Worm (Caenorhabditis elegans) whole organism, mixed stage, embryonic: ENCODE results near the gene Y38H6C.15.
"Not testable (repeated sequence)": the region's sequence is repeated elsewhere in the genome, so short reads cannot be mapped to it uniquely, and the experiment has no call there.

Experiments used
- M03D4.4 ChIP-seq: sonication (generic microtip); optimal IDR thresholded peaks from 2 replicates; lab custom pipeline; 2017; ENCODE audit warnings: mild to moderate bottlenecking, missing genetic modification characterization, missing compliant biosample characterization
- bed-3 ChIP-seq: fragments of 200-800 bp; sonication (Bioruptor generic); optimal IDR thresholded peaks from 3 replicates; lab custom pipeline; 2018; ENCODE audit warnings: mild to moderate bottlenecking, missing genetic modification characterization, moderate library complexity, missing compliant biosample characterization
- blmp-1 ChIP-seq: fragments of 150-350 bp; optimal IDR thresholded peaks from 2 replicates; lab custom pipeline; 2014; ENCODE audit warnings: missing biosample characterization, missing genetic modification characterization
- ceh-43 ChIP-seq: fragments of 200-800 bp; sonication (Bioruptor generic); optimal IDR thresholded peaks from 2 replicates; lab custom pipeline; 2018; ENCODE audit warnings: mild to moderate bottlenecking, missing genetic modification characterization, moderate library complexity, missing compliant biosample characterization
- ceh-83 ChIP-seq: fragments of 200-800 bp; sonication (Bioruptor generic); optimal IDR thresholded peaks from 2 replicates; lab custom pipeline; 2018; ENCODE audit warnings: mild to moderate bottlenecking, missing genetic modification characterization, missing compliant biosample characterization
- ces-1 ChIP-seq: fragments of 150-350 bp; optimal IDR thresholded peaks from 2 replicates; lab custom pipeline; 2014; ENCODE audit warnings: missing biosample characterization, missing genetic modification reagents, missing genetic modification characterization
- drap-1 ChIP-seq: fragments of 200-800 bp; sonication (Bioruptor generic); optimal IDR thresholded peaks from 3 replicates; lab custom pipeline; 2018; ENCODE audit warnings: mild to moderate bottlenecking, missing genetic modification characterization, missing compliant biosample characterization
- elt-1 ChIP-seq: sonication (generic microtip); optimal IDR thresholded peaks from 2 replicates; lab custom pipeline; 2017; ENCODE audit warnings: missing genetic modification characterization, mild to moderate bottlenecking, missing compliant biosample characterization, antibody characterized with exemption, moderate library complexity, borderline replicate concordance; ENCODE audit not compliant: insufficient read depth
- elt-3 ChIP-seq: fragments of 150-350 bp; optimal IDR thresholded peaks from 2 replicates; lab custom pipeline; 2014; ENCODE audit warnings: missing biosample characterization, missing genetic modification characterization
- flh-1 ChIP-seq: fragments of 200-800 bp; sonication (Bioruptor generic); optimal IDR thresholded peaks from 2 replicates; lab custom pipeline; 2018; ENCODE audit warnings: mild to moderate bottlenecking, missing genetic modification characterization, moderate library complexity, missing compliant biosample characterization
- ham-2 ChIP-seq: fragments of 200-800 bp; sonication (Bioruptor generic); optimal IDR thresholded peaks from 2 replicates; lab custom pipeline; 2018; ENCODE audit warnings: mild to moderate bottlenecking, missing genetic modification characterization, missing compliant biosample characterization
- hlh-1 ChIP-seq: fragments of 150-350 bp; optimal IDR thresholded peaks from 2 replicates; lab custom pipeline; 2014; ENCODE audit warnings: missing biosample characterization, missing genetic modification reagents, missing genetic modification characterization
- lin-13 ChIP-seq: fragments of 150-350 bp; optimal IDR thresholded peaks from 2 replicates; lab custom pipeline; 2014; ENCODE audit warnings: missing biosample characterization, missing genetic modification characterization
- lin-32 ChIP-seq: fragments of 200-800 bp; sonication (Bioruptor generic); optimal IDR thresholded peaks from 2 replicates; lab custom pipeline; 2018; ENCODE audit warnings: mild to moderate bottlenecking, missing genetic modification characterization, missing compliant biosample characterization
- lsy-2 ChIP-seq: fragments of 150-350 bp; optimal IDR thresholded peaks from 2 replicates; lab custom pipeline; 2014; ENCODE audit warnings: missing biosample characterization, missing genetic modification characterization
- mab-5 ChIP-seq: fragments of 150-350 bp; optimal IDR thresholded peaks from 2 replicates; lab custom pipeline; 2014; ENCODE audit warnings: missing biosample characterization, missing genetic modification characterization
- mep-1 ChIP-seq: fragments of 150-350 bp; optimal IDR thresholded peaks from 2 replicates; lab custom pipeline; 2017; ENCODE audit warnings: missing biosample characterization, missing genetic modification reagents, missing genetic modification characterization, inconsistent platforms
- mls-2 ChIP-seq: sonication (generic microtip); optimal IDR thresholded peaks from 2 replicates; lab custom pipeline; 2016; ENCODE audit warnings: mild to moderate bottlenecking, missing genetic modification characterization, moderate library complexity, missing compliant biosample characterization
- nhr-2 ChIP-seq: fragments of 150-350 bp; optimal IDR thresholded peaks from 2 replicates; lab custom pipeline; 2014; ENCODE audit warnings: missing biosample characterization, missing genetic modification characterization
- nhr-237 ChIP-seq: fragments of 150-350 bp; optimal IDR thresholded peaks from 2 replicates; lab custom pipeline; 2014; ENCODE audit warnings: missing biosample characterization, missing genetic modification characterization
- nhr-28 ChIP-seq: fragments of 150-350 bp; optimal IDR thresholded peaks from 2 replicates; lab custom pipeline; 2014; ENCODE audit warnings: missing biosample characterization, missing genetic modification characterization
- nhr-76 ChIP-seq: sonication (generic microtip); optimal IDR thresholded peaks from 2 replicates; lab custom pipeline; 2017; ENCODE audit warnings: missing biosample characterization, missing genetic modification characterization
- pha-4 ChIP-seq: fragments of 150-350 bp; optimal IDR thresholded peaks from 2 replicates; lab custom pipeline; 2018; ENCODE audit warnings: missing biosample characterization, missing genetic modification reagents, missing genetic modification characterization
- sem-2 ChIP-seq: fragments of 200-800 bp; sonication (Bioruptor generic); optimal IDR thresholded peaks from 2 replicates; lab custom pipeline; 2018; ENCODE audit warnings: mild to moderate bottlenecking, missing genetic modification characterization, missing compliant biosample characterization
- snpc-4 ChIP-seq: fragments of 150-350 bp; optimal IDR thresholded peaks from 2 replicates; lab custom pipeline; 2014; ENCODE audit warnings: missing biosample characterization, missing genetic modification characterization
- sptf-1 ChIP-seq: sonication (generic microtip); optimal IDR thresholded peaks from 2 replicates; lab custom pipeline; 2017; ENCODE audit warnings: mild to moderate bottlenecking, missing genetic modification characterization, moderate library complexity, missing compliant biosample characterization
- tbx-8 ChIP-seq: fragments of 200-800 bp; sonication (Bioruptor generic); optimal IDR thresholded peaks from 2 replicates; lab custom pipeline; 2018; ENCODE audit warnings: mild to moderate bottlenecking, missing genetic modification characterization, moderate library complexity, missing compliant biosample characterization
- unc-39 ChIP-seq: fragments of 150-350 bp; optimal IDR thresholded peaks from 2 replicates; lab custom pipeline; 2014; ENCODE audit warnings: missing biosample characterization, missing genetic modification characterization
- zip-8 ChIP-seq: fragments of 150-350 bp; optimal IDR thresholded peaks from 2 replicates; lab custom pipeline; 2014; ENCODE audit warnings: missing biosample characterization, missing genetic modification characterization

The Y38H6C.15 gene

DNA sequence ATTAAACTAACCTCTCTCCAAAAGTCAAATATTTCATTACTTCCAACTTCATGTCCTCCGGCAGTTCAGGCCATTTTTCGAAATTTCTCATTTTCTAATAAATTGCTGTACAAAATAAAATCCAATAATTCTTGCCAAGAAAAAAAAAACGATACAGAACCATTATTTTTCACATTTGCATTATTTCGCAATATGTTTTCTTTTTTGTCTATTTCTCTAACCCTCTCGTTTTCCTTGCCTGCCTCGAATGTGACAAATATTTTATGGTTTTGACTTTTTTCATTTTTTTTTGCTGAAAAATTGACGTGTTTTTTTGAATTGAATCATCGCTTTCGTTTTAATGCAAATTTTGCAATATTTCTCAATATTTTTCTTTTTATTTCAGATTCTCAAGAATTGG, 13.9 kb downstream of the Y38H6C.15 start, which contains the start of the genes Y38H6C.9 and fbxa-150:
TSS of gene Y38H6C.9 (minus strand) at position 52 of the 400 bp plus-strand sequence.
TSS of gene fbxa-150 (plus strand) at position 380 of the 400 bp plus-strand sequence.
- TF ChIP-seq lin-32 (GFP tag; lab: Kevin White, UChicago): no peak

- no peak for TF ChIP-seq bed-3 (GFP tag; lab: Kevin White, UChicago)
- TF ChIP-seq flh-1 (GFP tag; lab: Kevin White, UChicago): no peak
- no peak for TF ChIP-seq nhr-76
- TF ChIP-seq elt-3 (tag; lab: Kevin White, UChicago): no peak
- TF ChIP-seq nhr-237 (tag; lab: Kevin White, UChicago): no peak
- no peak for TF ChIP-seq ham-2
- TF ChIP-seq mab-5 (tag; lab: Kevin White, UChicago): no peak
- TF ChIP-seq lin-32 (GFP tag; lab: Kevin White, UChicago): no peak
Observed at ce11 chrV:20518927-20519326, 17.2 kb downstream of the Y38H6C.15 start, which contains the start of gene Y38H6C.25. TSS of gene Y38H6C.25 (plus strand) at chrV:20519227.

DNA sequence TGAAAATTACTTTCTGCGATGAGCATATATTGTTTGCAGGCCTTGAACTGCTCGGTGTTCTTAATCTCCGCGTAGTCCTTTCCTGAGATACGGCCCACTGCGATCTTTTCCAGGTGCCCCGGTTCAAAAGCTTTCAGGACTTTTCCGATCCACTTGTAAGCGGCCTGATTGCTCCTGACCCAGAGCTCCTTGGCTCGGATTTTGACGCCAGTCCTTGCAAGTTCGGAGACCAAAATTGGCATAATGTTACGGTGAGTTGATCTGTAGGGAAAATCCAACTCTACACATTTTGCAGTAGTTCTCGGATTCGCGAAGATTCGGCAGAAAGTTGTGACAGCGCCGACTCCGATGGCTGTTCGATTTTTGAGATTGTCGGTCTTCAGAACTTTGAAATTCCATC, 19.1 kb downstream of the Y38H6C.15 start:
- no peak for TF ChIP-seq lsy-2 (tag; lab: Kevin White, UChicago)
- TF ChIP-seq nhr-237 (tag; lab: Kevin White, UChicago): no peak
- TF ChIP-seq lin-13 (tag; lab: Kevin White, UChicago): no peak
- TF ChIP-seq mep-1 (tag; lab: Kevin White, UChicago): no peak
- no peak for TF ChIP-seq ces-1 (GFP tag; lab: Kevin White, UChicago)
- TF ChIP-seq nhr-28 (tag; lab: Kevin White, UChicago): no peak
- TF ChIP-seq unc-39 (tag; lab: Kevin White, UChicago): no peak
- no peak for TF ChIP-seq sptf-1 (tag; lab: Kevin White, UChicago)
- no peak for TF ChIP-seq M03D4.4 (tag; lab: Kevin White, UChicago)
- no peak for TF ChIP-seq sem-2 (GFP tag; lab: Kevin White, UChicago)

- no peak for TF ChIP-seq ham-2
- TF ChIP-seq elt-1 (tag; lab: Kevin White, UChicago): no peak
- TF ChIP-seq nhr-76: no peak
- TF ChIP-seq M03D4.4 (tag; lab: Kevin White, UChicago): no peak
- no peak for TF ChIP-seq zip-8 (tag; lab: Kevin White, UChicago)
- no peak for TF ChIP-seq ceh-43 (GFP tag; lab: Kevin White, UChicago)
- no peak for TF ChIP-seq bed-3 (GFP tag; lab: Kevin White, UChicago)
- no peak for TF ChIP-seq elt-3 (tag; lab: Kevin White, UChicago)
- no peak for TF ChIP-seq nhr-28 (tag; lab: Kevin White, UChicago)
- no peak for TF ChIP-seq lin-13 (tag; lab: Kevin White, UChicago)
- no peak for TF ChIP-seq mab-5 (tag; lab: Kevin White, UChicago)
Observed at ce11 chrV:20514483-20514882, 21.6 kb downstream of the Y38H6C.15 start.

- not testable (repeated sequence) for TF ChIP-seq nhr-2; pha-4 (tag; lab: Kevin White, UChicago); ceh-43 (GFP tag; lab: Kevin White, UChicago)
Observed at ce11 chrV:20513661-20514060, 22.4 kb downstream of the Y38H6C.15 start, which contains the start of gene Y38H6C.8. TSS of gene Y38H6C.8 (plus strand) at chrV:20513961.

DNA sequence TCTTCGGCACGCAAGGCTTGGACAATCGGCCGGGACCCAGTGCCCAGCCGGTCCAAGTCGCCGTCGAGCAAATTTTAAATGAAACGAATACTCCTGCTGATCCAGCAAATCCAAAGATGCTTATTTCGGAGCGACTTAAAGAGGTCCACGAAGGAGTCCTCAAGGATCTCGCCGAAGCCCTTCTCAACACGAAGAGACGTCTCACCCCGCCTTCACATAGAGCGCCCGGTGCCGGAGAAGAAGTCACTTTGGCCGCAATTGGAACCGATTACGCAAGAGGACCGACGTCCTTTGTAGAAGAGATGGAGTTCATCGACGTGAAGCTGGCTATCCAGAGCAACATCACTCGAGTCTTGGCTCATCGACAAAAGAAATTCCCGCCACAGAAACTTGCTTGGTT, 26.7 kb downstream of the Y38H6C.15 start:
- no peak for TF ChIP-seq sem-2 (GFP tag; lab: Kevin White, UChicago)
- TF ChIP-seq nhr-2: no peak
- no peak for TF ChIP-seq flh-1 (GFP tag; lab: Kevin White, UChicago)
- TF ChIP-seq lsy-2 (tag; lab: Kevin White, UChicago): no peak
- TF ChIP-seq snpc-4: no peak
- TF ChIP-seq ceh-43 (GFP tag; lab: Kevin White, UChicago): no peak
- no peak for TF ChIP-seq sptf-1 (tag; lab: Kevin White, UChicago)
- no peak for TF ChIP-seq mls-2 (tag; lab: Kevin White, UChicago)
- TF ChIP-seq unc-39 (tag; lab: Kevin White, UChicago): no peak
- TF ChIP-seq zip-8 (tag; lab: Kevin White, UChicago): no peak
- no peak for TF ChIP-seq tbx-8 (GFP tag; lab: Kevin White, UChicago)
- TF ChIP-seq mep-1 (tag; lab: Kevin White, UChicago): no peak
- no peak for TF ChIP-seq pha-4 (tag; lab: Kevin White, UChicago)
- TF ChIP-seq drap-1 (GFP tag; lab: Kevin White, UChicago): no peak
- TF ChIP-seq elt-1 (tag; lab: Kevin White, UChicago): no peak
- no peak for TF ChIP-seq hlh-1 (tag; lab: Kevin White, UChicago)
- TF ChIP-seq nhr-237 (tag; lab: Kevin White, UChicago): no peak
- TF ChIP-seq ces-1 (GFP tag; lab: Kevin White, UChicago): no peak
- TF ChIP-seq blmp-1 (tag; lab: Kevin White, UChicago): no peak
- TF ChIP-seq ceh-83 (GFP tag; lab: Kevin White, UChicago): no peak
